Fruit fly (Drosophila melanogaster) whole organism, wandering third instar larva: ENCODE data around the gene SamDC.

Experiments used
- CrebA ChIP-seq: fragments of 200-800 bp; sonication (Bioruptor generic); optimal IDR thresholded peaks from 2 replicates; lab custom pipeline; 2016; ENCODE audit warnings: missing biosample characterization, mild to moderate bottlenecking, missing genetic modification characterization, borderline replicate concordance
- Dfd ChIP-seq: fragments of >200 bp; optimal IDR thresholded peaks from 2 replicates; lab custom pipeline; 2017; ENCODE audit warnings: missing biosample characterization, missing genetic modification characterization
- Hr78 ChIP-seq: fragments of >200 bp; optimal IDR thresholded peaks from 2 replicates; lab custom pipeline; 2017; ENCODE audit warnings: missing biosample characterization, missing genetic modification characterization
- pan ChIP-seq: fragments of >200 bp; optimal IDR thresholded peaks from 2 replicates; lab custom pipeline; 2017

- TF ChIP-seq pan (lab: Kevin White, UChicago): no peak
- TF ChIP-seq Dfd (GFP tag; lab: Kevin White, UChicago): no peak
- TF ChIP-seq Hr78: no peak
- no peak for TF ChIP-seq CrebA (GFP tag; lab: Kevin White, UChicago)
These were observed 37.3 kb upstream of the SamDC start, which contains the start of gene CG13138 for dm6 chr2L:10301918-10302317.
